Worm (Caenorhabditis elegans) whole organism, early embryonic: ENCODE data around the gene EEED8.13.

Source experiments
- aly-1 ChIP-seq: sonication (generic microtip); optimal IDR thresholded peaks from 2 replicates; lab custom pipeline; 2016; ENCODE audit warnings: missing genetic modification characterization, missing compliant biosample characterization
- ama-1 ChIP-seq: fragments of 150-350 bp; optimal IDR thresholded peaks from 2 replicates; lab custom pipeline; 2014
- flt-1 ChIP-seq: fragments of 200-800 bp; sonication (Bioruptor generic); IDR thresholded peaks from 2 replicates; pipeline ENCODE4 v1.3.6; 2022; ENCODE audit warnings: missing genetic modification characterization, missing compliant biosample characterization
- hmbx-1 ChIP-seq: sonication (generic microtip); optimal IDR thresholded peaks from 2 replicates; lab custom pipeline; 2016; ENCODE audit warnings: mild to moderate bottlenecking, missing genetic modification characterization, missing compliant biosample characterization
- pes-1 ChIP-seq: fragments of 200-800 bp; sonication (Bioruptor generic); IDR thresholded peaks from 2 replicates; pipeline ENCODE4 v1.3.6; 2022; ENCODE audit warnings: missing genetic modification reagents, missing genetic modification characterization, missing compliant biosample characterization
- tra-4 ChIP-seq: sonication (generic microtip); optimal IDR thresholded peaks from 2 replicates; lab custom pipeline; 2017; ENCODE audit warnings: missing genetic modification characterization, missing compliant biosample characterization

- TF ChIP-seq aly-1 (tag; lab: Kevin White, UChicago) (no peak), ama-1 (no peak), pes-1 (no peak), flt-1 (no peak), hmbx-1 (tag; lab: Kevin White, UChicago) (no peak), tra-4 (tag; lab: Kevin White, UChicago) (no peak)
Observed at ce11 chrII:5433069-5433468, 20.7 kb upstream of the EEED8.13 start, which contains the start of gene srx-114.
